Fruit fly (Drosophila melanogaster): Measurements from ENCODE around the gene CG9967.
A peak's percentile ranks its signal among the peaks of the same experiment; 100 is the strongest.

The CG9967 gene

dm6 chr2L:2373818-2374746, 16.9 kb upstream of the CG9967 start, which contains the start of the genes CG3609 and CG15390:
Gene CG3609 (minus strand): TSS chr2L:2374627.
Gene CG15390 (plus strand): TSS chr2L:2374713.
- peak; percentile 71 for TF ChIP-seq psq (GFP tag; optimal IDR thresholded peaks at IDR 0.05)
- TF ChIP-seq dsf (GFP tag; optimal IDR thresholded peaks at IDR 0.05; ENCODE audit: borderline replicate concordance) = peak; percentile 66
- peak; percentile 14 for TF ChIP-seq Myc (optimal IDR thresholded peaks at IDR 0.05)
- TF ChIP-seq sage (GFP tag; optimal IDR thresholded peaks at IDR 0.05) = peak; percentile 80
- peak; percentile 78 for TF ChIP-seq Sp1 (GFP tag; optimal IDR thresholded peaks at IDR 0.05)
- TF ChIP-seq Vsx2 (GFP tag; optimal IDR thresholded peaks at IDR 0.05; ENCODE audit: partially characterized antibody) = no peak
- no peak for TF ChIP-seq Abd-B (GFP tag; optimal IDR thresholded peaks at IDR 0.05)
- peak; percentile 59 for TF ChIP-seq brk (GFP tag; optimal IDR thresholded peaks at IDR 0.05)
- TF ChIP-seq tai (GFP tag; optimal IDR thresholded peaks at IDR 0.05) = no peak
- no peak for TF ChIP-seq lola (GFP tag; optimal IDR thresholded peaks at IDR 0.05)
- TF ChIP-seq Hnf4 (GFP tag; optimal IDR thresholded peaks at IDR 0.05) = peak; percentile 94
- peak; percentile 76 for TF ChIP-seq HLH106 (tag; optimal IDR thresholded peaks at IDR 0.05)
- peak; percentile 90 for TF ChIP-seq rgr (GFP tag; optimal IDR thresholded peaks at IDR 0.05)
- peak; percentile 91 for TF ChIP-seq h (GFP tag; optimal IDR thresholded peaks at IDR 0.05)
- TF ChIP-seq Dif (GFP tag; optimal IDR thresholded peaks at IDR 0.05; ENCODE audit: partially characterized antibody) = no peak
- TF ChIP-seq GATAd (GFP tag; optimal IDR thresholded peaks at IDR 0.05) = peak; percentile 40
- peak; percentile 49 for TF ChIP-seq CG9705 (GFP tag; optimal IDR thresholded peaks at IDR 0.05)
- no peak for TF ChIP-seq Dfd (GFP tag; optimal IDR thresholded peaks at IDR 0.05)
- TF ChIP-seq Jra (GFP tag; optimal IDR thresholded peaks at IDR 0.05) = peak; percentile 88
- TF ChIP-seq dmrt93B (GFP tag; optimal IDR thresholded peaks at IDR 0.05) = peak; percentile 34
- TF ChIP-seq OdsH (GFP tag; optimal IDR thresholded peaks at IDR 0.05) = peak; percentile 86
- TF ChIP-seq Mio (GFP tag; optimal IDR thresholded peaks at IDR 0.05) = peak; percentile 62
- peak; percentile 98 for TF ChIP-seq Hr83 (GFP tag; optimal IDR thresholded peaks at IDR 0.05; ENCODE audit: poor library complexity, severe bottlenecking)
- TF ChIP-seq jim (GFP tag; optimal IDR thresholded peaks at IDR 0.05) = peak; percentile 77
- no peak for TF ChIP-seq pan (optimal IDR thresholded peaks at IDR 0.05)
- peak; percentile 84 for TF ChIP-seq fru (GFP tag; optimal IDR thresholded peaks at IDR 0.05)
- TF ChIP-seq sv (GFP tag; optimal IDR thresholded peaks at IDR 0.05) = peak; percentile 83
- TF ChIP-seq Rel (GFP tag; optimal IDR thresholded peaks at IDR 0.05) = peak; percentile 37
- peak; percentile 61 for TF ChIP-seq Rel (tag; optimal IDR thresholded peaks at IDR 0.05)
- peak; percentile 93 for TF ChIP-seq br (GFP tag; optimal IDR thresholded peaks at IDR 0.05)
- TF ChIP-seq foxo (GFP tag; optimal IDR thresholded peaks at IDR 0.05) = peak; percentile 42 to 95
- peak; percentile 51 for TF ChIP-seq CG32264 (GFP tag; optimal IDR thresholded peaks at IDR 0.05)
- peak; percentile 89 for TF ChIP-seq ey (GFP tag; optimal IDR thresholded peaks at IDR 0.05)
- TF ChIP-seq woc (GFP tag; optimal IDR thresholded peaks at IDR 0.05) = peak; percentile 95
- no peak for TF ChIP-seq CrebA (GFP tag; optimal IDR thresholded peaks at IDR 0.05; ENCODE audit: borderline replicate concordance)
- no peak for TF ChIP-seq Hr78 (GFP tag; optimal IDR thresholded peaks at IDR 0.05)
- no peak for TF ChIP-seq usp (GFP tag; optimal IDR thresholded peaks at IDR 0.05)
- TF ChIP-seq N (GFP tag; optimal IDR thresholded peaks at IDR 0.05) = no peak
- TF ChIP-seq dl (GFP tag; optimal IDR thresholded peaks at IDR 0.05; ENCODE audit: insufficient read depth in 1 of 2, partially characterized antibody in 2 of 2) = no peak

dm6 chr2L:2372112-2372449, 14.9 kb upstream of the CG9967 start:
- no peak for TF ChIP-seq foxo (GFP tag; optimal IDR thresholded peaks at IDR 0.05)
- TF ChIP-seq Rel (GFP tag; optimal IDR thresholded peaks at IDR 0.05) = no peak
- TF ChIP-seq Rel (tag; optimal IDR thresholded peaks at IDR 0.05) = no peak
- no peak for TF ChIP-seq GATAd (GFP tag; optimal IDR thresholded peaks at IDR 0.05)
- no peak for TF ChIP-seq Myc (optimal IDR thresholded peaks at IDR 0.05)
- TF ChIP-seq N (GFP tag; optimal IDR thresholded peaks at IDR 0.05) = no peak
- no peak for TF ChIP-seq Mio (GFP tag; optimal IDR thresholded peaks at IDR 0.05)
- TF ChIP-seq CG9705 (GFP tag; optimal IDR thresholded peaks at IDR 0.05) = no peak
- TF ChIP-seq lola (GFP tag; optimal IDR thresholded peaks at IDR 0.05) = no peak
- TF ChIP-seq CrebA (GFP tag; optimal IDR thresholded peaks at IDR 0.05; ENCODE audit: borderline replicate concordance) = no peak
- no peak for TF ChIP-seq Dfd (GFP tag; optimal IDR thresholded peaks at IDR 0.05)
- TF ChIP-seq pan (optimal IDR thresholded peaks at IDR 0.05) = no peak
- no peak for TF ChIP-seq Vsx2 (GFP tag; optimal IDR thresholded peaks at IDR 0.05; ENCODE audit: partially characterized antibody)
- TF ChIP-seq Sp1 (GFP tag; optimal IDR thresholded peaks at IDR 0.05) = no peak
- no peak for TF ChIP-seq jim (GFP tag; optimal IDR thresholded peaks at IDR 0.05)
- no peak for TF ChIP-seq Hnf4 (GFP tag; optimal IDR thresholded peaks at IDR 0.05)
- TF ChIP-seq CG32264 (GFP tag; optimal IDR thresholded peaks at IDR 0.05) = no peak

All from whole organism, wandering third instar larva.